Worm (Caenorhabditis elegans) whole organism, early embryonic: Measurements from ENCODE around the gene F46H5.11.

Experiments
- F13C5.2 ChIP-seq: sonication (generic microtip); optimal IDR thresholded peaks from 2 replicates; lab custom pipeline; 2017; ENCODE audit warnings: mild to moderate bottlenecking, missing genetic modification characterization, inconsistent platforms, missing compliant biosample characterization
- aly-1 ChIP-seq: sonication (generic microtip); optimal IDR thresholded peaks from 2 replicates; lab custom pipeline; 2016; ENCODE audit warnings: missing genetic modification characterization, missing compliant biosample characterization
- ama-1 ChIP-seq: fragments of 150-350 bp; optimal IDR thresholded peaks from 2 replicates; lab custom pipeline; 2014
- flt-1 ChIP-seq: fragments of 200-800 bp; sonication (Bioruptor generic); IDR thresholded peaks from 2 replicates; pipeline ENCODE4 v1.3.6; 2022; ENCODE audit warnings: missing genetic modification characterization, missing compliant biosample characterization
- hmbx-1 ChIP-seq: sonication (generic microtip); optimal IDR thresholded peaks from 2 replicates; lab custom pipeline; 2016; ENCODE audit warnings: mild to moderate bottlenecking, missing genetic modification characterization, missing compliant biosample characterization
- hmg-4 ChIP-seq: fragments of 200-800 bp; sonication (Bioruptor generic); optimal IDR thresholded peaks from 2 replicates; lab custom pipeline; 2018; ENCODE audit warnings: mild to moderate bottlenecking, missing genetic modification characterization, missing compliant biosample characterization
- hnd-1 ChIP-seq: sonication (generic microtip); optimal IDR thresholded peaks from 2 replicates; lab custom pipeline; 2016; ENCODE audit warnings: missing genetic modification characterization, missing compliant biosample characterization
- scrt-1 ChIP-seq: fragments of 200-800 bp; sonication (Bioruptor generic); IDR thresholded peaks from 2 replicates; pipeline ENCODE4 v1.3.6; 2022; ENCODE audit warnings: missing genetic modification characterization, missing compliant biosample characterization

DNA sequence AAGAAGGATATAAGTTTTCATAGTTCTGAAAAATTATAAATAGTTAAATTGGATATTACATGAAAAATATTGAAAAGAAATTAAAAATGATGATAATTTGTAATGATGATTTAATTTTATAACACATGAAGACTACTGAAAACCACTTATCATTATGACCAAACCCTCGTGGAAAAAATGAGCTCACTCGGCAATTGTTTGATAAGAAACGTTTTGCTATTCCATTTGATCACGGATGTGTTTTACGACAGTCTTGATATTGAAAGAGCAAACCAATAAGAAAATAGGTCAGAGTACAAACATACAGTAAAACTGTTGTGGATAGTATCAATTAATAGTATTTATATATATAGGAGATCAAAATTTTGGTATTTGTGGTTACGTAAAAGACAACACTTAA lies 43.5 kb upstream of the F46H5.11 start, which contains the start of gene spp-3:
- TF ChIP-seq hnd-1 (tag; lab: Kevin White, UChicago) (no peak), ama-1 (lab: Kevin White, UChicago) (no peak), hmbx-1 (tag; lab: Kevin White, UChicago) (no peak), scrt-1 (GFP tag; lab: Robert Waterston, UW) (no peak), hmg-4 (GFP tag; lab: Kevin White, UChicago) (no peak), F13C5.2 (tag; lab: Kevin White, UChicago) (no peak), aly-1 (tag; lab: Kevin White, UChicago) (no peak), flt-1 (GFP tag; lab: Robert Waterston, UW) (no peak)
